Fruit fly (Drosophila melanogaster): ENCODE data around the gene CG13046.

- TF ChIP-seq D1 (tag; optimal IDR thresholded peaks at IDR 0.05) (no peak), Pif1A (GFP tag; optimal IDR thresholded peaks at IDR 0.05) (no peak), rn (GFP tag; IDR thresholded peaks at IDR 0.05) (no peak), CG14655 (GFP tag; optimal IDR thresholded peaks at IDR 0.05) (no peak), CG8301 (tag; optimal IDR thresholded peaks at IDR 0.05) (no peak), CG17806 (tag; optimal IDR thresholded peaks at IDR 0.05) (no peak), CG12605 (GFP tag; IDR thresholded peaks at IDR 0.05) (no peak), CG9948 (tag; optimal IDR thresholded peaks at IDR 0.05) (no peak), Snoo (tag; optimal IDR thresholded peaks at IDR 0.05) (no peak)
These were observed 46.7 kb upstream of the CG13046 start for dm6 chr3L:16334876-16335275.
